Worm (Caenorhabditis elegans) whole organism, L1 larva: ENCODE data around the gene dhs-28.

ENCODE experiments used
- elt-2 ChIP-seq: sonication (generic microtip); optimal IDR thresholded peaks from 2 replicates; lab custom pipeline; 2016; ENCODE audit warnings: missing genetic modification characterization, mild to moderate bottlenecking, inconsistent platforms, missing compliant biosample characterization, missing genetic modification reagents
- hlh-4 ChIP-seq: sonication (generic microtip); optimal IDR thresholded peaks from 2 replicates; lab custom pipeline; 2016; ENCODE audit warnings: mild to moderate bottlenecking, missing genetic modification characterization, missing compliant biosample characterization
- mdl-1 ChIP-seq, 2 experiments: fragments of 150-350 bp; optimal IDR thresholded peaks; 2 replicates each; lab custom pipeline; 2014 to 2017; ENCODE audit warnings: missing biosample characterization in 2 of 2, missing genetic modification characterization in 2 of 2, inconsistent platforms in 1 of 2

DNA sequence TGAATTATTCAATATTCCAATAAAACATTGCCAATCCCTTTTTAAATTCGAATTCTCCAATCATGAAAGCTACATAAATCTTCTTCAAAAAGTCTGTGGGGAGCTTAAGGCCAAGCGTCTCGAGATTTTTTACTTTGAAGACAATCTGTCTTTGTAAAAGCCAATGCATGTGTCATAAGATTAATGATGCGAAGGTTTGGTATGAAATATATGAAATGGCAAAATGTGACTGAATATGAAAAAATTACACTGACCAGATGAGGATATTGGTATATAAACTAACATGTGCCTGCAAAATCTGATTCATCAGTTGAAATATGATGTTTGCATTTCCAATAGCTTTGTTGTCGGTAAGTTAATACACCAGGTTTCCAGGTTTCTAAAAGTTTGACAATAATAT is 27.7 kb downstream of the dhs-28 start, which contains the start of gene C53B7.2:
- TF ChIP-seq elt-2 (tag; lab: Kevin White, UChicago) (no peak), hlh-4 (tag; lab: Kevin White, UChicago) (no peak), mdl-1 (tag; optimal IDR thresholded peaks at IDR 0.05; lab: Kevin White, UChicago) (no peak)
